Fruit fly (Drosophila melanogaster) whole organism, prepupa: Measurements from ENCODE around the gene CG11964.

Experiments used
- Blimp-1 ChIP-seq: fragments of 200-800 bp; sonication (Bioruptor generic); optimal IDR thresholded peaks from 3 replicates; lab custom pipeline; 2017; ENCODE audit warnings: missing biosample characterization, missing genetic modification characterization, mild to moderate bottlenecking, moderate library complexity, missing genetic modification reagents
- CG10631 ChIP-seq: fragments of 200-800 bp; sonication (Bioruptor generic); optimal IDR thresholded peaks from 2 replicates; lab custom pipeline; 2016; ENCODE audit warnings: missing biosample characterization, missing genetic modification characterization
- CG10669 ChIP-seq: fragments of 200-800 bp; sonication (Bioruptor generic); optimal IDR thresholded peaks from 3 replicates; lab custom pipeline; 2018; ENCODE audit warnings: missing biosample characterization, mild to moderate bottlenecking, missing genetic modification characterization, moderate library complexity
- CG11294 ChIP-seq: fragments of 200-800 bp; sonication (Bioruptor generic); IDR thresholded peaks from 2 replicates; pipeline ENCODE4 v1.3.6; 2022; ENCODE audit warnings: missing biosample characterization, missing genetic modification characterization
- CG11902 ChIP-seq: fragments of 200-800 bp; sonication (Bioruptor generic); optimal IDR thresholded peaks from 3 replicates; lab custom pipeline; 2016; ENCODE audit warnings: missing biosample characterization, missing genetic modification characterization
- CG15336 ChIP-seq: fragments of 200-800 bp; sonication (Bioruptor generic); IDR thresholded peaks from 2 replicates; pipeline ENCODE4 v1.3.6; 2022; ENCODE audit warnings: missing biosample characterization, missing genetic modification characterization
- CG16779 ChIP-seq: fragments of 200-800 bp; sonication (Bioruptor generic); optimal IDR thresholded peaks from 3 replicates; lab custom pipeline; 2017; ENCODE audit warnings: missing biosample characterization, mild to moderate bottlenecking, missing genetic modification characterization
- CG3032 ChIP-seq: fragments of 200-800 bp; optimal IDR thresholded peaks from 2 replicates; lab custom pipeline; 2019; ENCODE audit warnings: missing biosample characterization, mild to moderate bottlenecking, missing genetic modification characterization, moderate library complexity
- CG32006 ChIP-seq: fragments of 200-800 bp; sonication (Bioruptor generic); optimal IDR thresholded peaks from 3 replicates; lab custom pipeline; 2017; ENCODE audit warnings: missing biosample characterization, mild to moderate bottlenecking, missing genetic modification characterization
- CG34406 ChIP-seq: fragments of 200-800 bp; sonication (Bioruptor generic); optimal IDR thresholded peaks from 3 replicates; lab custom pipeline; 2016; ENCODE audit warnings: missing biosample characterization, missing genetic modification characterization
- CG3919 ChIP-seq: fragments of 200-800 bp; sonication (Bioruptor generic); optimal IDR thresholded peaks from 3 replicates; lab custom pipeline; 2016; ENCODE audit warnings: missing biosample characterization, missing genetic modification characterization
- CG4318 ChIP-seq: fragments of 200-800 bp; sonication (Bioruptor generic); optimal IDR thresholded peaks from 3 replicates; lab custom pipeline; 2017; ENCODE audit warnings: missing biosample characterization, mild to moderate bottlenecking, missing genetic modification characterization
- CG6163 ChIP-seq: fragments of 200-800 bp; sonication (Bioruptor generic); IDR thresholded peaks from 3 replicates; pipeline ENCODE4 v1.3.6; 2022; ENCODE audit warnings: missing biosample characterization, missing genetic modification characterization
- CG6276 ChIP-seq: fragments of 200-800 bp; sonication (Bioruptor generic); optimal IDR thresholded peaks from 2 replicates; lab custom pipeline; 2017; ENCODE audit warnings: missing biosample characterization, mild to moderate bottlenecking, missing genetic modification characterization
- CG6792 ChIP-seq: fragments of 200-800 bp; sonication (Bioruptor generic); optimal IDR thresholded peaks from 3 replicates; lab custom pipeline; 2016; ENCODE audit warnings: missing biosample characterization, missing genetic modification characterization
- CG6808 ChIP-seq: fragments of 200-800 bp; sonication (Bioruptor generic); optimal IDR thresholded peaks from 3 replicates; lab custom pipeline; 2017; ENCODE audit warnings: missing biosample characterization, missing genetic modification characterization, mild to moderate bottlenecking, moderate library complexity, missing genetic modification reagents
- CG7368 ChIP-seq: fragments of 200-800 bp; sonication (Bioruptor generic); optimal IDR thresholded peaks from 3 replicates; lab custom pipeline; 2016; ENCODE audit warnings: missing biosample characterization, missing genetic modification characterization
- CG8319 ChIP-seq: fragments of 200-800 bp; sonication (Bioruptor generic); optimal IDR thresholded peaks from 3 replicates; lab custom pipeline; 2016; ENCODE audit warnings: missing biosample characterization, missing genetic modification characterization
- CG8632 ChIP-seq: fragments of 200-800 bp; sonication (Bioruptor generic); optimal IDR thresholded peaks from 3 replicates; lab custom pipeline; 2016; ENCODE audit warnings: missing biosample characterization, missing genetic modification characterization
- CG9139 ChIP-seq: fragments of 200-800 bp; sonication (Bioruptor generic); optimal IDR thresholded peaks from 3 replicates; lab custom pipeline; 2017; ENCODE audit warnings: missing biosample characterization, mild to moderate bottlenecking, missing genetic modification characterization
- Eip75B ChIP-seq: fragments of 200-800 bp; sonication (Bioruptor generic); optimal IDR thresholded peaks from 3 replicates; lab custom pipeline; 2016; ENCODE audit warnings: missing biosample characterization, missing genetic modification characterization
- Eip78C ChIP-seq: fragments of 200-800 bp; sonication (Bioruptor generic); peaks from one replicate; lab custom pipeline; 2016; ENCODE audit warnings: missing biosample characterization, missing genetic modification characterization
- Eip93F ChIP-seq: fragments of 200-800 bp; sonication (Bioruptor generic); optimal IDR thresholded peaks from 2 replicates; lab custom pipeline; 2016; ENCODE audit warnings: missing biosample characterization, mild to moderate bottlenecking, missing genetic modification characterization
- Ets21C ChIP-seq: fragments of 200-800 bp; sonication (Bioruptor generic); optimal IDR thresholded peaks from 3 replicates; lab custom pipeline; 2016; ENCODE audit warnings: missing biosample characterization, missing genetic modification characterization
- Ets96B ChIP-seq: fragments of 200-800 bp; optimal IDR thresholded peaks from 2 replicates; lab custom pipeline; 2019; ENCODE audit warnings: missing biosample characterization, mild to moderate bottlenecking, missing genetic modification characterization, moderate library complexity
- Gug ChIP-seq: fragments of 200-800 bp; sonication (Bioruptor generic); IDR thresholded peaks from 2 replicates; pipeline ENCODE4 v1.3.6; 2022; ENCODE audit warnings: missing biosample characterization, missing genetic modification characterization
- Hr38 ChIP-seq: sonication (Bioruptor generic); optimal IDR thresholded peaks from 2 replicates; lab custom pipeline; 2016; ENCODE audit warnings: missing biosample characterization, missing genetic modification characterization
- Hr39 ChIP-seq: fragments of 200-800 bp; sonication (Bioruptor generic); optimal IDR thresholded peaks from 2 replicates; lab custom pipeline; 2016; ENCODE audit warnings: missing biosample characterization, missing genetic modification characterization
- Hr4 ChIP-seq: fragments of 200-800 bp; sonication (Bioruptor generic); optimal IDR thresholded peaks from 3 replicates; lab custom pipeline; 2016; ENCODE audit warnings: missing biosample characterization, missing genetic modification characterization
- Lpt ChIP-seq: fragments of 200-800 bp; sonication (Bioruptor generic); optimal IDR thresholded peaks from 3 replicates; lab custom pipeline; 2016; ENCODE audit warnings: missing biosample characterization, missing genetic modification characterization
- Met ChIP-seq: fragments of 200-800 bp; sonication (Bioruptor generic); optimal IDR thresholded peaks from 3 replicates; lab custom pipeline; 2016; ENCODE audit warnings: missing biosample characterization, missing genetic modification characterization
- OdsH ChIP-seq: fragments of 200-800 bp; sonication (Bioruptor generic); optimal IDR thresholded peaks from 3 replicates; lab custom pipeline; 2016; ENCODE audit warnings: missing biosample characterization, missing genetic modification characterization
- Smox ChIP-seq: fragments of 200-800 bp; sonication (Bioruptor generic); optimal IDR thresholded peaks from 3 replicates; lab custom pipeline; 2016; ENCODE audit warnings: missing biosample characterization, missing genetic modification characterization
- Sox102F ChIP-seq: fragments of 200-800 bp; sonication (Bioruptor generic); optimal IDR thresholded peaks from 2 replicates; lab custom pipeline; 2016; ENCODE audit warnings: missing biosample characterization, mild to moderate bottlenecking, missing genetic modification characterization
- Sox14 ChIP-seq: fragments of 200-800 bp; sonication (Bioruptor generic); optimal IDR thresholded peaks from 3 replicates; lab custom pipeline; 2016; ENCODE audit warnings: missing biosample characterization, missing genetic modification characterization
- Sox15 ChIP-seq: fragments of 200-800 bp; sonication (Bioruptor generic); optimal IDR thresholded peaks from 3 replicates; lab custom pipeline; 2016; ENCODE audit warnings: missing biosample characterization, missing genetic modification characterization
- achi ChIP-seq: fragments of 200-800 bp; sonication (Bioruptor generic); optimal IDR thresholded peaks from 3 replicates; lab custom pipeline; 2016; ENCODE audit warnings: missing biosample characterization, missing genetic modification characterization
- acj6 ChIP-seq: fragments of 200-800 bp; sonication (Bioruptor generic); optimal IDR thresholded peaks from 3 replicates; lab custom pipeline; 2016; ENCODE audit warnings: missing biosample characterization, missing genetic modification characterization
- cyc ChIP-seq: fragments of 200-800 bp; sonication (Bioruptor generic); optimal IDR thresholded peaks from 3 replicates; lab custom pipeline; 2016; ENCODE audit warnings: missing biosample characterization, missing genetic modification characterization
- dac ChIP-seq: fragments of 200-800 bp; sonication (Bioruptor generic); optimal IDR thresholded peaks from 2 replicates; lab custom pipeline; 2017; ENCODE audit warnings: missing biosample characterization, mild to moderate bottlenecking, missing genetic modification characterization
- dsx ChIP-seq: fragments of 200-800 bp; optimal IDR thresholded peaks from 3 replicates; lab custom pipeline; 2019; ENCODE audit warnings: missing biosample characterization, mild to moderate bottlenecking, missing genetic modification characterization, moderate library complexity; ENCODE audit not compliant: poor library complexity, severe bottlenecking
- eg ChIP-seq: fragments of 200-800 bp; sonication (Bioruptor generic); IDR thresholded peaks from 3 replicates; pipeline ENCODE4 v1.3.6; 2022; ENCODE audit warnings: missing biosample characterization, missing genetic modification characterization
- esn ChIP-seq: fragments of 200-800 bp; sonication (Bioruptor generic); optimal IDR thresholded peaks from 2 replicates; lab custom pipeline; 2016; ENCODE audit warnings: missing biosample characterization, mild to moderate bottlenecking, missing genetic modification characterization, moderate library complexity
- fd59A ChIP-seq: fragments of 200-800 bp; sonication (Bioruptor generic); optimal IDR thresholded peaks from 2 replicates; lab custom pipeline; 2017; ENCODE audit warnings: missing biosample characterization, mild to moderate bottlenecking, missing genetic modification characterization, missing genetic modification reagents
- fd85E ChIP-seq: fragments of 200-800 bp; sonication (Bioruptor generic); optimal IDR thresholded peaks from 3 replicates; lab custom pipeline; 2016; ENCODE audit warnings: missing biosample characterization, missing genetic modification characterization
- fkh ChIP-seq: fragments of 200-800 bp; sonication (Bioruptor generic); optimal IDR thresholded peaks from 3 replicates; lab custom pipeline; 2017; ENCODE audit warnings: missing biosample characterization, mild to moderate bottlenecking, missing genetic modification characterization, moderate library complexity
- lz ChIP-seq: fragments of 200-800 bp; sonication (Bioruptor generic); optimal IDR thresholded peaks from 3 replicates; lab custom pipeline; 2016; ENCODE audit warnings: missing biosample characterization, missing genetic modification characterization
- net ChIP-seq: fragments of 200-800 bp; sonication (Bioruptor generic); optimal IDR thresholded peaks from 3 replicates; lab custom pipeline; 2016; ENCODE audit warnings: missing biosample characterization, missing genetic modification characterization
- pdm3 ChIP-seq: fragments of 200-800 bp; sonication (Bioruptor generic); optimal IDR thresholded peaks from 3 replicates; lab custom pipeline; 2016; ENCODE audit warnings: missing biosample characterization, missing genetic modification characterization
- salr ChIP-seq, 2 experiments: fragments of 200-800 bp; sonication (Bioruptor generic); optimal IDR thresholded peaks; 3 replicates each; lab custom pipeline; 2016 to 2018; ENCODE audit warnings: missing biosample characterization in 2 of 2, missing genetic modification characterization in 2 of 2, mild to moderate bottlenecking in 1 of 2
- svp ChIP-seq: fragments of 200-800 bp; sonication (Bioruptor generic); peaks from one replicate; lab custom pipeline; 2016; ENCODE audit warnings: missing biosample characterization, missing genetic modification characterization
- topi ChIP-seq: fragments of 200-800 bp; sonication (Bioruptor generic); optimal IDR thresholded peaks from 3 replicates; lab custom pipeline; 2016; ENCODE audit warnings: missing biosample characterization, missing genetic modification characterization
- vri ChIP-seq: fragments of 200-800 bp; sonication (Bioruptor generic); optimal IDR thresholded peaks from 3 replicates; lab custom pipeline; 2016; ENCODE audit warnings: missing biosample characterization, mild to moderate bottlenecking, missing genetic modification characterization

Gene CG11964

dm6 chr3R:8944866-8945265 is at the start of gene CG11964:
Gene CG11964 (minus strand): TSS chr3R:8945020.
- no peak for TF ChIP-seq fkh (GFP tag; lab: Kevin White, UChicago)
- TF ChIP-seq Ets21C (GFP tag; lab: Kevin White, UChicago) = peak; percentile 30
- no peak for TF ChIP-seq CG6808 (GFP tag; lab: Kevin White, UChicago)
- no peak for TF ChIP-seq CG8632 (GFP tag; lab: Kevin White, UChicago)
- no peak for TF ChIP-seq CG4318 (GFP tag; lab: Kevin White, UChicago)
- TF ChIP-seq Sox14 (GFP tag; lab: Kevin White, UChicago) = peak; percentile 50
- no peak for TF ChIP-seq CG11902 (GFP tag; lab: Kevin White, UChicago)
- no peak for TF ChIP-seq salr (GFP tag; optimal IDR thresholded peaks at IDR 0.05; lab: Kevin White, UChicago)
- TF ChIP-seq Blimp-1 (GFP tag; lab: Kevin White, UChicago) = no peak
- TF ChIP-seq vri (GFP tag; lab: Kevin White, UChicago) = peak; percentile 5
- no peak for TF ChIP-seq CG34406 (GFP tag; lab: Kevin White, UChicago)
- no peak for TF ChIP-seq CG15336 (GFP tag; lab: Robert Waterston, UW)
- no peak for TF ChIP-seq CG11294 (GFP tag; lab: Robert Waterston, UW)
- TF ChIP-seq CG16779 (tag; lab: Kevin White, UChicago) = no peak
- no peak for TF ChIP-seq CG9139 (GFP tag; lab: Kevin White, UChicago)
- TF ChIP-seq fd85E (GFP tag; lab: Kevin White, UChicago) = no peak
- no peak for TF ChIP-seq CG7368 (GFP tag; lab: Kevin White, UChicago)
- TF ChIP-seq net (GFP tag; lab: Kevin White, UChicago) = no peak
- no peak for TF ChIP-seq achi (GFP tag; lab: Kevin White, UChicago)
- peak; percentile 11 for TF ChIP-seq Hr4 (GFP tag; lab: Kevin White, UChicago)
- TF ChIP-seq svp = peak; percentile 44
- TF ChIP-seq CG10669 (GFP tag; lab: Kevin White, UChicago) = no peak
- peak; percentile 3 for TF ChIP-seq Ets96B (tag; lab: Kevin White, UChicago)
- TF ChIP-seq eg (GFP tag; lab: Robert Waterston, UW) = peak; percentile 11; the same call in 1 of the 3 replicates
- TF ChIP-seq CG6792 = no peak
- TF ChIP-seq Met (GFP tag; lab: Kevin White, UChicago) = peak; percentile 30
- TF ChIP-seq dac (GFP tag; lab: Kevin White, UChicago) = no peak
- peak; percentile 18 for TF ChIP-seq dsx (GFP tag; lab: Kevin White, UChicago)
- TF ChIP-seq Eip93F (GFP tag; lab: Kevin White, UChicago) = no peak
- TF ChIP-seq acj6 (GFP tag; lab: Kevin White, UChicago) = peak; percentile 25
- TF ChIP-seq lz = peak; percentile 58
- TF ChIP-seq Sox102F (GFP tag; lab: Kevin White, UChicago) = no peak
- TF ChIP-seq topi (GFP tag; lab: Kevin White, UChicago) = peak; percentile 48
- TF ChIP-seq fd59A (GFP tag; lab: Kevin White, UChicago) = no peak
- no peak for TF ChIP-seq CG6163 (GFP tag; lab: Robert Waterston, UW)
- no peak for TF ChIP-seq Lpt (GFP tag; lab: Kevin White, UChicago)
- TF ChIP-seq Hr38 (GFP tag; lab: Kevin White, UChicago) = no peak
- no peak for TF ChIP-seq Hr39
- no peak for TF ChIP-seq CG6276
- TF ChIP-seq OdsH (GFP tag; lab: Kevin White, UChicago) = peak; percentile 20
- TF ChIP-seq Eip78C (GFP tag; lab: Kevin White, UChicago) = peak; percentile 39
- no peak for TF ChIP-seq CG32006
- TF ChIP-seq CG3919 (GFP tag; lab: Kevin White, UChicago) = peak; percentile 22
- TF ChIP-seq pdm3 (GFP tag; lab: Kevin White, UChicago) = peak; percentile 48
- peak; percentile 54 for TF ChIP-seq cyc (GFP tag; lab: Kevin White, UChicago)
- peak; percentile 8; the same call in 1 of the 2 replicates for TF ChIP-seq Gug (GFP tag; lab: Robert Waterston, UW)
- TF ChIP-seq CG3032 (tag; lab: Kevin White, UChicago) = peak; percentile 47
- TF ChIP-seq CG10631 (GFP tag; lab: Kevin White, UChicago) = no peak
- TF ChIP-seq Smox = no peak
- no peak for TF ChIP-seq Sox15 (GFP tag; lab: Kevin White, UChicago)
- TF ChIP-seq esn (GFP tag; lab: Kevin White, UChicago) = peak; percentile 58
- TF ChIP-seq Eip75B (GFP tag; lab: Kevin White, UChicago) = peak; percentile 37
- no peak for TF ChIP-seq CG8319 (GFP tag; lab: Kevin White, UChicago)
